Worm (Caenorhabditis elegans) whole organism, L4 larva: ENCODE results near the gene Y65A5A.1.
A peak's percentile ranks its signal among the peaks of the same experiment; 100 is the strongest.

ENCODE experiments used
- D1046.2 ChIP-seq: fragments of 200-800 bp; sonication (Bioruptor generic); IDR thresholded peaks from 2 replicates; pipeline ENCODE4 v1.3.6; 2022; ENCODE audit warnings: missing genetic modification characterization, missing compliant biosample characterization
- Y105C5A.15 ChIP-seq: fragments of 200-800 bp; sonication (Bioruptor generic); IDR thresholded peaks from 2 replicates; pipeline ENCODE4 v1.3.6; 2022; ENCODE audit warnings: missing genetic modification characterization, missing compliant biosample characterization
- Y48G9A.11 ChIP-seq: fragments of 200-800 bp; sonication (Bioruptor generic); IDR thresholded peaks from 2 replicates; pipeline ENCODE4 v1.3.6; 2022; ENCODE audit warnings: missing genetic modification reagents, missing genetic modification characterization, missing compliant biosample characterization
- ZK546.5 ChIP-seq, 2 experiments: sonication (generic microtip); optimal IDR thresholded peaks; 2 replicates each; lab custom pipeline; 2017; ENCODE audit warnings: missing biosample characterization in 2 of 2, missing genetic modification characterization in 2 of 2
- aly-2 ChIP-seq: sonication (generic microtip); optimal IDR thresholded peaks from 2 replicates; lab custom pipeline; 2018; ENCODE audit warnings: missing biosample characterization, missing genetic modification characterization
- ama-1 ChIP-seq: fragments of 150-350 bp; optimal IDR thresholded peaks from 2 replicates; lab custom pipeline; 2014; ENCODE audit warnings: inconsistent platforms, mixed read lengths
- attf-4 ChIP-seq: sonication (generic microtip); optimal IDR thresholded peaks from 3 replicates; lab custom pipeline; 2017; ENCODE audit warnings: missing biosample characterization, missing genetic modification characterization
- ceh-20 ChIP-seq: fragments of 200-800 bp; sonication (Bioruptor generic); IDR thresholded peaks from 2 replicates; pipeline ENCODE4 v1.3.6; 2022; ENCODE audit warnings: missing genetic modification reagents, missing genetic modification characterization, missing compliant biosample characterization
- ceh-28 ChIP-seq: fragments of 150-350 bp; optimal IDR thresholded peaks from 2 replicates; lab custom pipeline; 2014; ENCODE audit warnings: missing biosample characterization, missing genetic modification reagents, missing genetic modification characterization
- ceh-62 ChIP-seq: sonication (generic microtip); optimal IDR thresholded peaks from 2 replicates; lab custom pipeline; 2017; ENCODE audit warnings: missing biosample characterization, missing genetic modification characterization
- ces-1 ChIP-seq: fragments of 150-350 bp; sonication (generic microtip); optimal IDR thresholded peaks from 4 replicates; lab custom pipeline; 2014; ENCODE audit warnings: missing biosample characterization, missing genetic modification reagents, missing genetic modification characterization
- daf-12 ChIP-seq: fragments of 150-350 bp; optimal IDR thresholded peaks from 2 replicates; lab custom pipeline; 2014; ENCODE audit warnings: missing biosample characterization, missing genetic modification reagents, missing genetic modification characterization
- daf-19 ChIP-seq: fragments of 200-800 bp; sonication (Bioruptor generic); conservative IDR thresholded peaks from 2 replicates; pipeline ENCODE4 v1.3.6; 2022; ENCODE audit warnings: missing genetic modification characterization, missing compliant biosample characterization
- dmd-9 ChIP-seq: fragments of 200-800 bp; sonication (Bioruptor generic); IDR thresholded peaks from 2 replicates; pipeline ENCODE4 v1.3.6; 2022; ENCODE audit warnings: missing genetic modification reagents, missing genetic modification characterization, missing compliant biosample characterization
- dve-1 ChIP-seq: sonication (generic microtip); optimal IDR thresholded peaks from 2 replicates; lab custom pipeline; 2017; ENCODE audit warnings: antibody characterized with exemption, mild to moderate bottlenecking, missing genetic modification characterization, missing compliant biosample characterization; ENCODE audit not compliant: insufficient read depth
- fkh-10 ChIP-seq: fragments of 150-350 bp; optimal IDR thresholded peaks from 2 replicates; lab custom pipeline; 2014; ENCODE audit warnings: missing biosample characterization, missing genetic modification reagents, missing genetic modification characterization
- hif-1 ChIP-seq, 2 experiments: sonication (generic microtip); optimal IDR thresholded peaks; 2 replicates each; lab custom pipeline; 2016 to 2017; ENCODE audit warnings: missing compliant biosample characterization in 2 of 2, missing genetic modification characterization in 2 of 2, missing genetic modification reagents in 2 of 2, missing genotype in 2 of 2, mild to moderate bottlenecking in 1 of 2
- hlh-11 ChIP-seq: fragments of 200-800 bp; sonication (Bioruptor generic); optimal IDR thresholded peaks from 2 replicates; lab custom pipeline; 2018; ENCODE audit warnings: mild to moderate bottlenecking, missing genetic modification characterization, missing compliant biosample characterization
- hlh-30 ChIP-seq: sonication (generic microtip); optimal IDR thresholded peaks from 2 replicates; lab custom pipeline; 2017; ENCODE audit warnings: antibody characterized with exemption, mild to moderate bottlenecking, missing genetic modification characterization, missing compliant biosample characterization; ENCODE audit not compliant: insufficient read depth
- hmg-1.1 ChIP-seq: fragments of 200-800 bp; sonication (Bioruptor generic); IDR thresholded peaks from 2 replicates; pipeline ENCODE4 v1.3.6; 2022; ENCODE audit warnings: missing genetic modification reagents, missing genetic modification characterization, missing compliant biosample characterization
- lim-7 ChIP-seq: fragments of 200-800 bp; sonication (Bioruptor generic); IDR thresholded peaks from 2 replicates; pipeline ENCODE4 v1.3.6; 2022; ENCODE audit warnings: missing genetic modification characterization, missing compliant biosample characterization
- lin-29 ChIP-seq: fragments of 200-800 bp; sonication (Bioruptor generic); IDR thresholded peaks from 2 replicates; pipeline ENCODE4 v1.3.6; 2022; ENCODE audit warnings: missing genetic modification reagents, missing genetic modification characterization, missing compliant biosample characterization
- lir-3 ChIP-seq: sonication (generic microtip); optimal IDR thresholded peaks from 2 replicates; lab custom pipeline; 2016; ENCODE audit warnings: mild to moderate bottlenecking, missing genetic modification characterization, missing compliant biosample characterization
- lsy-2 ChIP-seq, 2 experiments: fragments of 150-350 bp in 1 of 2; sonication (generic microtip) in 1 of 2; optimal IDR thresholded peaks; 2 replicates each; lab custom pipeline; 2014 to 2017; ENCODE audit warnings: missing biosample characterization in 2 of 2, missing genetic modification characterization in 2 of 2
- mdl-1 ChIP-seq, 2 experiments: fragments of 150-350 bp in 1 of 2; sonication (generic microtip) in 1 of 2; optimal IDR thresholded peaks; 2 replicates each; lab custom pipeline; 2014 to 2017; ENCODE audit warnings: missing biosample characterization in 2 of 2, missing genetic modification characterization in 2 of 2
- mes-2 ChIP-seq: sonication (generic microtip); optimal IDR thresholded peaks from 2 replicates; lab custom pipeline; 2016; ENCODE audit warnings: missing genotype, mild to moderate bottlenecking, missing genetic modification characterization, missing compliant biosample characterization; ENCODE audit not compliant: poor library complexity, severe bottlenecking
- mxl-3 ChIP-seq: fragments of 200-800 bp; sonication (Bioruptor generic); optimal IDR thresholded peaks from 2 replicates; lab custom pipeline; 2018; ENCODE audit warnings: mild to moderate bottlenecking, missing genetic modification characterization, missing compliant biosample characterization
- nhr-102 ChIP-seq: sonication (generic microtip); optimal IDR thresholded peaks from 2 replicates; lab custom pipeline; 2016; ENCODE audit warnings: mild to moderate bottlenecking, missing genetic modification characterization, moderate library complexity, missing compliant biosample characterization
- nhr-11 ChIP-seq: fragments of 150-350 bp; optimal IDR thresholded peaks from 2 replicates; lab custom pipeline; 2014; ENCODE audit warnings: missing biosample characterization, missing genetic modification characterization
- nhr-111 ChIP-seq: fragments of 200-800 bp; sonication (Bioruptor generic); optimal IDR thresholded peaks from 2 replicates; lab custom pipeline; 2018; ENCODE audit warnings: mild to moderate bottlenecking, missing genetic modification characterization, missing compliant biosample characterization
- nhr-25 ChIP-seq: sonication (generic microtip); optimal IDR thresholded peaks from 2 replicates; lab custom pipeline; 2017; ENCODE audit warnings: missing genetic modification characterization, mild to moderate bottlenecking, missing compliant biosample characterization, antibody characterized with exemption, moderate library complexity, borderline replicate concordance; ENCODE audit not compliant: insufficient read depth
- nhr-48 ChIP-seq: sonication (generic microtip); optimal IDR thresholded peaks from 2 replicates; lab custom pipeline; 2016; ENCODE audit warnings: mild to moderate bottlenecking, missing genetic modification characterization, missing compliant biosample characterization
- pha-4 ChIP-seq, 2 experiments: fragments of 150-350 bp in 1 of 2; fragments of 200-800 bp in 1 of 2; sonication (Bioruptor generic) in 1 of 2; IDR thresholded peaks in 1 of 2; optimal IDR thresholded peaks in 1 of 2; 2 replicates each; pipeline versions ENCODE4 v1.3.6 to Lab custom; 2014 to 2022; ENCODE audit warnings: missing genetic modification characterization in 2 of 2, missing genetic modification reagents in 2 of 2, missing biosample characterization in 1 of 2, missing compliant biosample characterization in 1 of 2
- php-3 ChIP-seq: fragments of 200-800 bp; sonication (Bioruptor generic); IDR thresholded peaks from 2 replicates; pipeline ENCODE4 v1.3.6; 2022; ENCODE audit warnings: missing genetic modification reagents, missing genetic modification characterization, missing compliant biosample characterization
- pqm-1 ChIP-seq: sonication (generic microtip); optimal IDR thresholded peaks from 2 replicates; lab custom pipeline; 2017; ENCODE audit warnings: missing biosample characterization, missing genetic modification characterization
- rbr-2 ChIP-seq: sonication (generic microtip); optimal IDR thresholded peaks from 2 replicates; lab custom pipeline; 2016; ENCODE audit warnings: missing genotype, missing genetic modification characterization, missing compliant biosample characterization
- sdz-12 ChIP-seq: fragments of 200-800 bp; sonication (Bioruptor generic); optimal IDR thresholded peaks from 2 replicates; lab custom pipeline; 2018; ENCODE audit warnings: mild to moderate bottlenecking, missing genetic modification characterization, missing compliant biosample characterization
- skn-1 ChIP-seq: fragments of 150-350 bp; optimal IDR thresholded peaks from 2 replicates; lab custom pipeline; 2014; ENCODE audit warnings: missing biosample characterization, missing genetic modification characterization
- spr-3 ChIP-seq: fragments of 200-800 bp; sonication (Bioruptor generic); optimal IDR thresholded peaks from 2 replicates; lab custom pipeline; 2018; ENCODE audit warnings: mild to moderate bottlenecking, missing genetic modification characterization, missing compliant biosample characterization
- tag-97 ChIP-seq: fragments of 200-800 bp; sonication (Bioruptor generic); IDR thresholded peaks from 2 replicates; pipeline ENCODE4 v1.3.6; 2022; ENCODE audit warnings: missing genetic modification characterization, missing compliant biosample characterization
- unc-39 ChIP-seq: sonication (generic microtip); optimal IDR thresholded peaks from 2 replicates; lab custom pipeline; 2017; ENCODE audit warnings: missing biosample characterization, missing genetic modification characterization
- vab-7 ChIP-seq: fragments of 200-800 bp; sonication (Bioruptor generic); IDR thresholded peaks from 2 replicates; pipeline ENCODE4 v1.3.6; 2022; ENCODE audit warnings: missing genetic modification reagents, missing genetic modification characterization, missing compliant biosample characterization
- zag-1 ChIP-seq: fragments of 150-350 bp; optimal IDR thresholded peaks from 2 replicates; lab custom pipeline; 2014; ENCODE audit warnings: missing biosample characterization, missing genetic modification characterization
- zfp-2 ChIP-seq: sonication (generic microtip); optimal IDR thresholded peaks from 2 replicates; lab custom pipeline; 2016; ENCODE audit warnings: mild to moderate bottlenecking, missing genetic modification characterization, missing compliant biosample characterization
- zip-11 ChIP-seq: fragments of 200-800 bp; sonication (Bioruptor generic); IDR thresholded peaks from 2 replicates; pipeline ENCODE4 v1.3.6; 2022; ENCODE audit warnings: missing genetic modification characterization, missing compliant biosample characterization
- zip-2 ChIP-seq: fragments of 150-350 bp; optimal IDR thresholded peaks from 2 replicates; lab custom pipeline; 2014; ENCODE audit warnings: missing biosample characterization, missing genetic modification characterization

Gene Y65A5A.1

DNA sequence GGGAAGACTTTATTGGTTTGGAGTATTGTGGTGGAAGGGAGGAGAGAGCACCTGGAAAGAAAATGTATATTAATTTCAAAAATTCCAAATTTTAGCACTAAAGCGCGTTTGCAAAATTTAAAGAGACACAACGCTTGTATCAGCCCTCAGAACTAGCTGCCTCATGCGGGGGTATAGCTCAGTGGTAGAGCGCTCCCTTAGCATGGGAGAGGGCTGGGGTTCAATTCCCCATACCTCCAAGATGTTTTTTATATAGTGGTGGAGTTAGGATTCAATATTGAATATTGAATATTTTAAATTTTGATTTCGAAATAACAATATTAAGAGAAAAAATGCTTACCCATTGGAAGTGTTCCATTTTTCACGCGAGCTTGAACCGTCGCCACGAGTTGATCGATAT, 609 bp downstream of the Y65A5A.1 start (continued):
- TF ChIP-seq tag-97 (GFP tag; lab: Robert Waterston, UW) (no peak), skn-1 (tag; lab: Kevin White, UChicago) (no peak), unc-39 (tag; lab: Kevin White, UChicago) (no peak), dve-1 (tag; lab: Kevin White, UChicago) (peak; percentile 43), lir-3 (tag; lab: Kevin White, UChicago) (peak; percentile 18), dmd-9 (GFP tag; lab: Robert Waterston, UW) (0 out of 2 replicates have a peak, but pooled peaks have one; percentile 55), mdl-1 (tag; optimal IDR thresholded peaks at IDR 0.05; lab: Kevin White, UChicago) (no peak), zfp-2 (tag; lab: Kevin White, UChicago) (peak; percentile 22), lsy-2 (tag; optimal IDR thresholded peaks at IDR 0.05; lab: Kevin White, UChicago) (peak in 1 of 2 experiments; percentile 38), vab-7 (peak; percentile 83)

DNA sequence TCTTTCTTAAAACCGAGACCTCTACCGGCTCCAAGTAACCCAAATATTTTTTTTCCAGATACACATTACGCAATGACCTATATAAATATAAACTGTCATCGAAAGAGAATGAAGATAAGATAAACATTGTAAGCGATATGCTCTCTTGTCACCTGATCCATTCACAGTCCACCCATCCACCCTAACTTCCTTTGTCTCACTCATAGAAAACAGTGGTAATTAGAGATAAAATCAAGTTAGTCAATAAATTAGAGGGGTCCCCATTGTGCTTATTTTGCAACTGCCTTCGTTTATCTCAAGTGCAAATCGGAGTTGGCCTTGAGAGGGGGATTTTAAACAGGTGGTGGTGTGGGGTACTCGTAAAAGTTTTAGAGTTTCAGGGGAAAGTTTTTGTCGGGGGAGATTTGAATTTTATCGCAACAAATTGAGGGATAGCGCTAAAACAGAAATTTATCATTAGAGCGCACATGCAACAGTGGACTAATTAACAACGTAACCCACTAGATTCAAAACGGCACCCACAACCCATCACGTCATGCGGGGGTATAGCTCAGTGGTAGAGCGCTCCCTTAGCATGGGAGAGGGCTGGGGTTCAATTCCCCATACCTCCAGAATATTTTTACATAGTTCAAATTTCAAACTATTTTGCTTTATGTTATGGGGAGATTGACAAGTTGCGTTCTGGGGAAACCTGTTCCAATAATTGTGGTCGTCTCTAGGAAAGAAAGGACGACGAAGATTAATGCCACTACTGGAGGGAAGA, 1.6 kb downstream of the Y65A5A.1 start:
- TF ChIP-seq nhr-111 (GFP tag; lab: Kevin White, UChicago): no peak
- TF ChIP-seq ama-1 (lab: Kevin White, UChicago): no peak
- peak; percentile 50 for TF ChIP-seq nhr-48 (tag; lab: Kevin White, UChicago)
- 0 out of 2 replicates have a peak, but pooled peaks have one; percentile 24 for TF ChIP-seq lin-29 (GFP tag; lab: Robert Waterston, UW)
- TF ChIP-seq spr-3 (GFP tag; lab: Kevin White, UChicago): peak; percentile 41
- TF ChIP-seq hlh-11: no peak
- no peak for TF ChIP-seq hif-1 (tag; optimal IDR thresholded peaks at IDR 0.05; lab: Kevin White, UChicago)
- peak; percentile 75; the same call in 1 of the 2 replicates for TF ChIP-seq daf-19
- TF ChIP-seq lim-7 (GFP tag; lab: Robert Waterston, UW): peak; percentile 88
- TF ChIP-seq Y105C5A.15 (GFP tag; lab: Robert Waterston, UW): peak; percentile 90
- TF ChIP-seq nhr-11 (tag; lab: Kevin White, UChicago): no peak
- TF ChIP-seq aly-2: no peak
- no peak for TF ChIP-seq ceh-62
- peak; percentile 34 for TF ChIP-seq mxl-3 (GFP tag; lab: Kevin White, UChicago)
- peak; percentile 91 for TF ChIP-seq nhr-25 (tag; lab: Kevin White, UChicago)
- TF ChIP-seq dmd-9 (GFP tag; lab: Robert Waterston, UW): 0 out of 2 replicates have a peak, but pooled peaks have one; percentile 27
- TF ChIP-seq ceh-28: no peak
- no peak for TF ChIP-seq zip-11 (GFP tag; lab: Robert Waterston, UW)
- peak; percentile 58 for TF ChIP-seq nhr-102 (tag; lab: Kevin White, UChicago)
- peak; percentile 67; the same call in 1 of the 2 replicates for TF ChIP-seq vab-7
- TF ChIP-seq pha-4 (GFP tag; IDR thresholded peaks at IDR 0.05; lab: Robert Waterston, UW): peak; percentile 82
- no peak for TF ChIP-seq pha-4 (tag; optimal IDR thresholded peaks at IDR 0.05; lab: Kevin White, UChicago)
- TF ChIP-seq D1046.2 (GFP tag; lab: Robert Waterston, UW): peak; percentile 71; the same call in 1 of the 2 replicates
- TF ChIP-seq ces-1 (GFP tag; lab: Kevin White, UChicago): no peak
- TF ChIP-seq rbr-2 (tag; lab: Kevin White, UChicago): peak; percentile 15
- TF ChIP-seq dve-1 (tag; lab: Kevin White, UChicago): peak; percentile 40
- TF ChIP-seq Y48G9A.11: peak; percentile 66; the same call in 1 of the 2 replicates
- no peak for TF ChIP-seq php-3 (GFP tag; lab: Robert Waterston, UW)
- TF ChIP-seq fkh-10 (GFP tag; lab: Kevin White, UChicago): no peak
- no peak for TF ChIP-seq ZK546.5 (tag; optimal IDR thresholded peaks at IDR 0.05; lab: Kevin White, UChicago)
- TF ChIP-seq sdz-12: peak; percentile 23
- no peak for TF ChIP-seq daf-12
- TF ChIP-seq pqm-1 (tag; lab: Kevin White, UChicago): no peak
- TF ChIP-seq hlh-30 (tag; lab: Kevin White, UChicago): no peak
- no peak for TF ChIP-seq zag-1 (tag; lab: Kevin White, UChicago)
- 0 out of 2 replicates have a peak, but pooled peaks have one; percentile 49 for TF ChIP-seq ceh-20
- peak; percentile 60 for TF ChIP-seq mes-2 (tag; lab: Kevin White, UChicago)
- peak; percentile 53; the same call in 1 of the 2 replicates for TF ChIP-seq hmg-1.1 (GFP tag; lab: Robert Waterston, UW)
- no peak for TF ChIP-seq attf-4 (tag; lab: Kevin White, UChicago)
- no peak for TF ChIP-seq zip-2
